Worm (Caenorhabditis elegans) whole organism, late embryonic: Measurements from ENCODE around the gene Y56A3A.41.

Experiments
- ceh-24 ChIP-seq: sonication (generic microtip); optimal IDR thresholded peaks from 2 replicates; lab custom pipeline; 2016; ENCODE audit warnings: mild to moderate bottlenecking, missing genetic modification characterization, missing compliant biosample characterization
- ets-4 ChIP-seq: sonication (generic microtip); optimal IDR thresholded peaks from 2 replicates; lab custom pipeline; 2016; ENCODE audit warnings: missing genetic modification characterization, missing compliant biosample characterization

DNA sequence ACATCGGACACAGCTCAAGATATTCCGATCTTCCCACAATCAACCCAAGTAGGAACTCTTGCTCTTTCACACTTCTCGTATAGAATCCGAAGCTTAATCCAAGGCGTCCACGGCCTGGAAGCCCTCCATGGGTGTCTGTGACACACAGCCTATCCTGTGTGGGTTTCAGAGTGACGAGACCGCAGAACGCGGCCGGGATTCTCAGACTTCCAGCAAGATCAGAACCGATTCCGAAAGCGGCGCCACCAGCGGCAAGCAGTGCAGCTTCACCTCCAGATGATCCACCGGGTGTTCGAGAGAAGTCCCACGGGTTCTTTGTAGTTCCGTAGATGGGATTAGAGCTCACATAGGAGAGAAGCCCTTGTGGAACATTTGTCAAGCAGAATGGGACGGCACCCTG is 9.9 kb upstream of the Y56A3A.41 start:
- TF ChIP-seq ets-4 (tag; lab: Kevin White, UChicago) (no peak), ceh-24 (tag; lab: Kevin White, UChicago) (no peak)
